Worm (Caenorhabditis elegans): ENCODE measurements around the gene arrd-8.

DNA sequence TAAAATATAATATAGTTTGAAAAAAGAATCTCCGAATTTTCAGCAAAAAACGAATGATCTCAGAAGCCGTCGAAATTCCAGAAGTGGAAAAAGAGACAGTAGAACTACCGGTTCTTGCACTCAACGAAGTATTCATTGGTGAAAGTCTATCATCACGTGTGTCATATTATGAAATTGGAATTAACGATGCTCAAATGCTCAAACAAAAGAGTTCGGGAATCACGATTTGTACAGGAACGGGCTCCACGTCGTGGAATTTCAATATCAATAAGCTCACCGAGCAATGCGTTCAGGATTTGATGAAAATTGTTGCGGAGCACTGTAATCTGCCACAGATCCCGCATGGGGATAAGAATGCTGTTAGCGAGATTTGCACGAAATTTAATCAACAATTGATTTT lies 6.6 kb upstream of the arrd-8 start:
- TF ChIP-seq elt-3 (tag; optimal IDR thresholded peaks at IDR 0.05) (no peak), ama-1 (optimal IDR thresholded peaks at IDR 0.05) (peak; percentile 34), egl-27 (tag; optimal IDR thresholded peaks at IDR 0.05) (no peak), lin-39 (tag; optimal IDR thresholded peaks at IDR 0.05) (no peak), nhr-6 (tag; optimal IDR thresholded peaks at IDR 0.05) (no peak), aly-2 (tag; optimal IDR thresholded peaks at IDR 0.05) (no peak), lsy-2 (tag; optimal IDR thresholded peaks at IDR 0.05) (no peak), Y55F3AM.14 (GFP tag; optimal IDR thresholded peaks at IDR 0.05) (no peak), ztf-11 (tag; optimal IDR thresholded peaks at IDR 0.05) (no peak), ceh-16 (tag; optimal IDR thresholded peaks at IDR 0.05) (no peak), unc-62 (GFP tag; optimal IDR thresholded peaks at IDR 0.05) (no peak)
